Worm (Caenorhabditis elegans): ENCODE measurements around the gene tufm-1.

DNA sequence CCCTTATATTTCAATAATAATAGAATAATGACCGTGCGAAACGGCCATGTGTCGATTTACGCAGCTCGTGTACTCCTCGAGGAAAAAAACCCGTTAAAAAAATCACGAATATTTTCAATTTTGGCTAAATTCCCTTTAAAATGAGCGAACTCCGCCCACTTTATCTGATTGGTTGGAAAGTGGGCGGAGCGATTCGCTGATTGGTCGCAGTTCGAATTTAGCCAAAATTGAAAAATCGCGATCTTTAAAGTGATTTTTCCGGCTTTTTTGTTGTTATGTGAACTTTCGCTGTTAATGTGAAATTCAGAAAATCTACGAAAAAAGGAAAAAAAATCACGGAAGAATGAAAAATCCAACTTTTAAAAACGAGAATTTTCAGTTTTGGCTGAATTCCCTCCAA lies 3.1 kb upstream of the tufm-1 start:
- TF ChIP-seq lin-39 (tag; optimal IDR thresholded peaks at IDR 0.05), result no peak
- no peak for TF ChIP-seq hpl-2 (GFP tag; optimal IDR thresholded peaks at IDR 0.05)

Data from whole organism, L1 larva.